Worm (Caenorhabditis elegans) whole organism, midembryonic: ENCODE data around the gene nhx-3.

Source experiments
- T22C8.4 ChIP-seq: fragments of 200-800 bp; sonication (Bioruptor generic); IDR thresholded peaks from 2 replicates; pipeline ENCODE4 v1.3.6; 2022; ENCODE audit warnings: missing genetic modification characterization, missing compliant biosample characterization
- cog-1 ChIP-seq: sonication (generic microtip); optimal IDR thresholded peaks from 2 replicates; lab custom pipeline; 2016; ENCODE audit warnings: missing genetic modification characterization, missing compliant biosample characterization
- flt-1 ChIP-seq: fragments of 200-800 bp; sonication (Bioruptor generic); IDR thresholded peaks from 2 replicates; pipeline ENCODE4 v1.3.6; 2022; ENCODE audit warnings: missing genetic modification characterization, missing compliant biosample characterization
- klf-2 ChIP-seq: fragments of 200-800 bp; sonication (Bioruptor generic); conservative IDR thresholded peaks from 2 replicates; pipeline ENCODE4 v1.3.6; 2022; ENCODE audit warnings: missing genetic modification reagents, missing genetic modification characterization, missing compliant biosample characterization
- med-1 ChIP-seq: sonication (generic microtip); optimal IDR thresholded peaks from 2 replicates; lab custom pipeline; 2017; ENCODE audit warnings: missing genetic modification characterization, mild to moderate bottlenecking, missing compliant biosample characterization, antibody characterized with exemption, missing genetic modification reagents; ENCODE audit not compliant: insufficient read depth
- tab-1 ChIP-seq: fragments of 200-800 bp; sonication (Bioruptor generic); IDR thresholded peaks from 2 replicates; pipeline ENCODE4 v1.3.6; 2022; ENCODE audit warnings: missing genetic modification characterization, missing compliant biosample characterization
- ztf-29 ChIP-seq: fragments of 200-800 bp; sonication (Bioruptor generic); IDR thresholded peaks from 2 replicates; pipeline ENCODE4 v1.3.6; 2022; ENCODE audit warnings: missing genetic modification reagents, missing genetic modification characterization, missing compliant biosample characterization

ce11 chrV:7545187-7545586 is at the start of gene nhx-3, which contains the start of gene C54F6.19:
- TF ChIP-seq flt-1 (GFP tag; lab: Robert Waterston, UW) (no peak), klf-2 (GFP tag; lab: Robert Waterston, UW) (no peak), ztf-29 (GFP tag; lab: Robert Waterston, UW) (no peak), tab-1 (GFP tag; lab: Robert Waterston, UW) (no peak), med-1 (GFP tag; lab: Kevin White, UChicago) (no peak), cog-1 (tag; lab: Kevin White, UChicago) (no peak), T22C8.4 (GFP tag; lab: Robert Waterston, UW) (no peak)
